Fruit fly (Drosophila melanogaster) S2 (cell line): ENCODE results near the gene Vha36-3.

Source experiments
- CG8478 ChIP-seq: fragments of >200 bp; optimal IDR thresholded peaks from 2 replicates; lab custom pipeline; 2018
- CTCF ChIP-seq, 2 experiments: fragments of >200 bp; optimal IDR thresholded peaks; 2 replicates each; lab custom pipeline; 2018

DNA sequence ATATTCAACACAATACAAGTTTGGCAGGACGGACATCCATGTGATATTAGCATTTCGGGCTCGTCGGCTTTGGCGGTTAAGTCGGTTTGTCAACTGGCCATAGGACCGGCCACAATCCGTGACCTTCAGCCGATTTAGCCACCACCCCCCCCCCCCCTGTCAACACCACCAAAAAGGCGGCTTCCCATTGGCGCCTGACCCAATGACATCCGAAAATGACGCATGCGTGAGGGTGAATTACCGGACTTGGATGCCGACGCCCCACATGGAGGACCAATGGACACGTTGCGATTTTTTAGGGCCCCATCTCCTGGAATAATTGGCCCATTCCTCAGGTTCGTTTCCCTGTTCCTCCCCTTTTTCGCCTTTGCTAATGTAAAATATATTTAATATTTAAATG is 34.1 kb downstream of the Vha36-3 start:
- TF ChIP-seq CG8478 (lab: Kevin White, UChicago) (no peak), CTCF (optimal IDR thresholded peaks at IDR 0.05; lab: Kevin White, UChicago) (no peak)
